In the genomic region with DNA sequence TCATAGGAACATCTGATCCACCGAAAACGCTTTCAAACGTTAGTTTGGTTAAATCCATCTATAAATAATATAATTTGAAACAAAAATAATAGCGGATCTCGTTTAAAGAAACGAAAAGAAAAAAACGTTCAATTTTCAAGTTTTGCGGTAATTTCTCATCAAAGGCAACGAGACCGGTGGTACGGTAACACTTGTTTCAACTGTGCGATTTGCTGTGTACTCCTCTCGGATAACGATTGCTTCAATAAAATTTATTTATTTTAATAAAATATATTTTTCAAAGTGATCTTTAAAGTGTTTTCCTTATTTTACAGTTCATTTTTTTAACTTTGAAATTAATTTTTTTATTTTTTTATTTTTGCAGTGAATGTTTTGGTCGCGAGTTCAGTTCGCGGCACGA, we compare ENCODE assay signal across 7 worm cellular contexts.
TF ChIP-seq lines count a peak whose summit lies in the region.

A gene (minus strand): TSS at position 60 of the 400 bp plus-strand sequence.
A gene (plus strand): TSS at position 356 of the 400 bp plus-strand sequence.

TF ChIP-seq in whole organism, L1 larva, 84 proteins besides CTCF, POLR2A, EP300 and RAD21 (continues in another document):
- TF ChIP-seq rnt-1 (tag; optimal IDR thresholded peaks at IDR 0.05; lab: Kevin White, UChicago), result no peak
- TF ChIP-seq lin-35 (GFP tag; optimal IDR thresholded peaks at IDR 0.05; lab: Kevin White, UChicago), result peak; percentile 91 to 94
- no peak for TF ChIP-seq C04F5.9 (tag; optimal IDR thresholded peaks at IDR 0.05; lab: Kevin White, UChicago)
- no peak for TF ChIP-seq fkh-8 (tag; optimal IDR thresholded peaks at IDR 0.05; lab: Kevin White, UChicago)
- TF ChIP-seq fkh-4 (tag; optimal IDR thresholded peaks at IDR 0.05; lab: Kevin White, UChicago; ENCODE audit: borderline replicate concordance), result no peak
- TF ChIP-seq nhr-12 (tag; optimal IDR thresholded peaks at IDR 0.05; lab: Kevin White, UChicago), result no peak
- TF ChIP-seq xbp-1 (tag; optimal IDR thresholded peaks at IDR 0.05; lab: Kevin White, UChicago), result peak; percentile 84
- no peak for TF ChIP-seq vab-15 (tag; optimal IDR thresholded peaks at IDR 0.05; lab: Kevin White, UChicago)
- no peak for TF ChIP-seq efl-3 (GFP tag; optimal IDR thresholded peaks at IDR 0.05; lab: Kevin White, UChicago)
- peak; percentile 89 for TF ChIP-seq lin-15B (tag; optimal IDR thresholded peaks at IDR 0.05; lab: Kevin White, UChicago)
- TF ChIP-seq nhr-11 (tag; optimal IDR thresholded peaks at IDR 0.05; lab: Kevin White, UChicago), result peak; percentile 35
- peak; percentile 51 for TF ChIP-seq lir-3 (tag; optimal IDR thresholded peaks at IDR 0.05; lab: Kevin White, UChicago; ENCODE audit: poor library complexity)

TF ChIP-seq in whole organism, L2 larva, 48 proteins besides CTCF, POLR2A, EP300 and RAD21 (continues in another document):
- peak; percentile 25 for TF ChIP-seq ceh-16 (tag; optimal IDR thresholded peaks at IDR 0.05; lab: Kevin White, UChicago)
- no peak for TF ChIP-seq nhr-77 (tag; optimal IDR thresholded peaks at IDR 0.05; lab: Kevin White, UChicago)
- peak; percentile 97 to 99 for TF ChIP-seq lsy-2 (tag; optimal IDR thresholded peaks at IDR 0.05; lab: Kevin White, UChicago)
- TF ChIP-seq nhr-12 (tag; optimal IDR thresholded peaks at IDR 0.05; lab: Kevin White, UChicago), result no peak
- no peak for TF ChIP-seq zag-1 (tag; optimal IDR thresholded peaks at IDR 0.05; lab: Kevin White, UChicago)
- peak; percentile 61 for TF ChIP-seq lin-11 (tag; optimal IDR thresholded peaks at IDR 0.05; lab: Kevin White, UChicago)
- no peak for TF ChIP-seq Y55F3AM.14 (GFP tag; optimal IDR thresholded peaks at IDR 0.05; lab: Kevin White, UChicago)
- peak; percentile 60 for TF ChIP-seq nhr-6 (tag; optimal IDR thresholded peaks at IDR 0.05; lab: Kevin White, UChicago)
- TF ChIP-seq nhr-129 (tag; optimal IDR thresholded peaks at IDR 0.05; lab: Kevin White, UChicago), result peak; percentile 65
- no peak for TF ChIP-seq egl-27 (tag; optimal IDR thresholded peaks at IDR 0.05; lab: Kevin White, UChicago)
- peak; percentile 60 for TF ChIP-seq fos-1 (tag; optimal IDR thresholded peaks at IDR 0.05; lab: Kevin White, UChicago)
- TF ChIP-seq dmd-4 (tag; optimal IDR thresholded peaks at IDR 0.05; lab: Kevin White, UChicago), result no peak
- TF ChIP-seq mdl-1 (tag; optimal IDR thresholded peaks at IDR 0.05; lab: Kevin White, UChicago), result peak in 1 of 2 experiments; percentile 54

TF ChIP-seq in whole organism, L3 larva, 47 proteins besides CTCF, POLR2A, EP300 and RAD21 (continues in another document):
- TF ChIP-seq unc-62 (GFP tag; optimal IDR thresholded peaks at IDR 0.05; lab: Kevin White, UChicago) (no peak), lsy-12 (tag; optimal IDR thresholded peaks at IDR 0.05; lab: Kevin White, UChicago) (no peak), nhr-28 (tag; optimal IDR thresholded peaks at IDR 0.05; lab: Kevin White, UChicago) (no peak), aly-2 (tag; optimal IDR thresholded peaks at IDR 0.05; lab: Kevin White, UChicago) (no peak), nhr-25 (tag; optimal IDR thresholded peaks at IDR 0.05; lab: Kevin White, UChicago) (peak; percentile 54), nhr-23 (tag; optimal IDR thresholded peaks at IDR 0.05; lab: Kevin White, UChicago) (peak; percentile 94), eor-1 (tag; optimal IDR thresholded peaks at IDR 0.05; lab: Kevin White, UChicago) (no peak), egl-5 (tag; optimal IDR thresholded peaks at IDR 0.05; lab: Kevin White, UChicago) (peak; percentile 97), elt-3 (tag; optimal IDR thresholded peaks at IDR 0.05; lab: Kevin White, UChicago) (no peak), hmg-11 (tag; optimal IDR thresholded peaks at IDR 0.05; lab: Kevin White, UChicago) (peak; percentile 44), nhr-67 (tag; optimal IDR thresholded peaks at IDR 0.05; lab: Kevin White, UChicago) (no peak), ZK546.5 (tag; optimal IDR thresholded peaks at IDR 0.05; lab: Kevin White, UChicago) (no peak), fkh-2 (tag; optimal IDR thresholded peaks at IDR 0.05; lab: Kevin White, UChicago) (no peak)

TF ChIP-seq in whole organism, L4 larva, 104 proteins besides CTCF, POLR2A, EP300 and RAD21 (continues in another document):
- TF ChIP-seq mdt-29 (GFP tag; IDR thresholded peaks at IDR 0.05; lab: Robert Waterston, UW) (no peak), hlh-11 (tag; optimal IDR thresholded peaks at IDR 0.05; lab: Kevin White, UChicago) (no peak), nhr-102 (tag; optimal IDR thresholded peaks at IDR 0.05; lab: Kevin White, UChicago) (peak; percentile 34), zfp-2 (tag; optimal IDR thresholded peaks at IDR 0.05; lab: Kevin White, UChicago) (no peak), dmd-9 (GFP tag; IDR thresholded peaks at IDR 0.05; lab: Robert Waterston, UW) (no peak), spr-1 (tag; optimal IDR thresholded peaks at IDR 0.05; lab: Kevin White, UChicago) (no peak), lin-39 (tag; optimal IDR thresholded peaks at IDR 0.05; lab: Kevin White, UChicago) (no peak), aly-2 (tag; optimal IDR thresholded peaks at IDR 0.05; lab: Kevin White, UChicago) (no peak), ama-1 (optimal IDR thresholded peaks at IDR 0.05; lab: Kevin White, UChicago) (peak; percentile 18), daf-8 (GFP tag; IDR thresholded peaks at IDR 0.05; lab: Robert Waterston, UW) (no peak), nhr-76 (tag; optimal IDR thresholded peaks at IDR 0.05; lab: Kevin White, UChicago) (no peak), mdl-1 (tag; optimal IDR thresholded peaks at IDR 0.05; lab: Kevin White, UChicago) (peak in 1 of 2 experiments; percentile 17), nhr-28 (tag; optimal IDR thresholded peaks at IDR 0.05; lab: Kevin White, UChicago) (peak; percentile 68), madf-9 (GFP tag; conservative IDR thresholded peaks at IDR 0.05; lab: Robert Waterston, UW) (no peak)

TF ChIP-seq in whole organism, late embryonic, 69 proteins besides CTCF, POLR2A, EP300 and RAD21:
- peak; percentile 77 for TF ChIP-seq nfya-1 (tag; optimal IDR thresholded peaks at IDR 0.05; lab: Kevin White, UChicago)
- TF ChIP-seq elt-2 (tag; optimal IDR thresholded peaks at IDR 0.05; lab: Kevin White, UChicago), result peak; percentile 5
- TF ChIP-seq ceh-31 (tag; optimal IDR thresholded peaks at IDR 0.05; lab: Kevin White, UChicago), result peak; percentile 31
- TF ChIP-seq unc-42 (tag; optimal IDR thresholded peaks at IDR 0.05; lab: Kevin White, UChicago), result peak; percentile 37
- TF ChIP-seq pat-9 (tag; optimal IDR thresholded peaks at IDR 0.05; lab: Kevin White, UChicago), result no peak
- TF ChIP-seq hlh-8 (tag; optimal IDR thresholded peaks at IDR 0.05; lab: Kevin White, UChicago), result no peak
- no peak for TF ChIP-seq ets-4 (tag; optimal IDR thresholded peaks at IDR 0.05; lab: Kevin White, UChicago)

TF ChIP-seq in whole organism, mixed stage, embryonic, 35 proteins besides CTCF, POLR2A, EP300 and RAD21:
- TF ChIP-seq nhr-237 (tag; optimal IDR thresholded peaks at IDR 0.05; lab: Kevin White, UChicago), result peak; percentile 60
- TF ChIP-seq lsy-2 (tag; optimal IDR thresholded peaks at IDR 0.05; lab: Kevin White, UChicago), result peak; percentile 99
- TF ChIP-seq flh-1 (GFP tag; optimal IDR thresholded peaks at IDR 0.05; lab: Kevin White, UChicago), result no peak
- no peak for TF ChIP-seq bed-3 (GFP tag; optimal IDR thresholded peaks at IDR 0.05; lab: Kevin White, UChicago)
- TF ChIP-seq ces-1 (GFP tag; optimal IDR thresholded peaks at IDR 0.05; lab: Kevin White, UChicago), result peak; percentile 83
- no peak for TF ChIP-seq nhr-2 (tag; optimal IDR thresholded peaks at IDR 0.05; lab: Kevin White, UChicago)
- TF ChIP-seq pha-4 (tag; optimal IDR thresholded peaks at IDR 0.05; lab: Kevin White, UChicago), result peak; percentile 49
- no peak for TF ChIP-seq M03D4.4 (tag; optimal IDR thresholded peaks at IDR 0.05; lab: Kevin White, UChicago)
- no peak for TF ChIP-seq cnd-1 (tag; optimal IDR thresholded peaks at IDR 0.05; lab: Kevin White, UChicago)
- peak; percentile 88 for TF ChIP-seq mep-1 (tag; optimal IDR thresholded peaks at IDR 0.05; lab: Kevin White, UChicago)
- peak; percentile 39 for TF ChIP-seq hlh-1 (tag; optimal IDR thresholded peaks at IDR 0.05; lab: Kevin White, UChicago)
- peak; percentile 1 for TF ChIP-seq unc-120 (tag; optimal IDR thresholded peaks at IDR 0.05; lab: Kevin White, UChicago; ENCODE audit: poor library complexity, severe bottlenecking)
- peak; percentile 63 for TF ChIP-seq lin-13 (tag; optimal IDR thresholded peaks at IDR 0.05; lab: Kevin White, UChicago)
- peak; percentile 3 for TF ChIP-seq unc-62 (GFP tag; optimal IDR thresholded peaks at IDR 0.05; lab: Kevin White, UChicago)

TF ChIP-seq in whole organism, young adult, 124 proteins besides CTCF, POLR2A, EP300 and RAD21 (continues in another document):
- TF ChIP-seq bed-2 (GFP tag; IDR thresholded peaks at IDR 0.05; lab: Robert Waterston, UW) (no peak), egl-44 (GFP tag; IDR thresholded peaks at IDR 0.05; lab: Robert Waterston, UW) (no peak), lir-1 (GFP tag; conservative IDR thresholded peaks at IDR 0.05; lab: Robert Waterston, UW) (no peak), pha-4 (tag; optimal IDR thresholded peaks at IDR 0.05; lab: Kevin White, UChicago) (peak; percentile 32), lin-35 (GFP tag; optimal IDR thresholded peaks at IDR 0.05; lab: Kevin White, UChicago) (peak in 1 of 3 experiments; percentile 86), dpff-1 (tag; optimal IDR thresholded peaks at IDR 0.05; lab: Kevin White, UChicago) (no peak), atf-7 (tag; optimal IDR thresholded peaks at IDR 0.05; lab: Kevin White, UChicago) (no peak), snpc-1.3 (tag; optimal IDR thresholded peaks at IDR 0.05; lab: Kevin White, UChicago; ENCODE audit: insufficient read depth) (peak; percentile 48), ceh-58 (GFP tag; IDR thresholded peaks at IDR 0.05; lab: Robert Waterston, UW) (no peak), sptf-2 (GFP tag; optimal IDR thresholded peaks at IDR 0.05; lab: Kevin White, UChicago) (no peak), nhr-90 (tag; optimal IDR thresholded peaks at IDR 0.05; lab: Kevin White, UChicago) (no peak), madf-6 (GFP tag; IDR thresholded peaks at IDR 0.05; lab: Robert Waterston, UW) (no peak), dpl-1 (GFP tag; optimal IDR thresholded peaks at IDR 0.05; lab: Kevin White, UChicago) (peak; percentile 27), lin-54 (GFP tag; optimal IDR thresholded peaks at IDR 0.05; lab: Kevin White, UChicago) (peak; percentile 62), efl-1 (GFP tag; optimal IDR thresholded peaks at IDR 0.05; lab: Kevin White, UChicago) (peak; percentile 48), rec-8 (tag; optimal IDR thresholded peaks at IDR 0.05; lab: Kevin White, UChicago) (no peak), madf-10 (tag; optimal IDR thresholded peaks at IDR 0.05; lab: Kevin White, UChicago) (peak; percentile 23), let-607 (tag; optimal IDR thresholded peaks at IDR 0.05; lab: Kevin White, UChicago) (peak in 1 of 2 experiments; percentile 50), zim-3 (tag; optimal IDR thresholded peaks at IDR 0.05; lab: Kevin White, UChicago) (no peak), xnd-1 (tag; optimal IDR thresholded peaks at IDR 0.05; lab: Kevin White, UChicago) (peak; percentile 22), snpc-1.1 (tag; optimal IDR thresholded peaks at IDR 0.05; lab: Kevin White, UChicago; ENCODE audit: insufficient read depth) (no peak), F23B12.7 (tag; optimal IDR thresholded peaks at IDR 0.05; lab: Kevin White, UChicago; ENCODE audit: insufficient read depth) (peak; percentile 72)
